Fruit fly (Drosophila melanogaster) whole organism, embryonic: Measurements from ENCODE around the gene PRL-1.

ENCODE experiments used
- ATbp ChIP-seq: fragments of 200-800 bp; sonication (Bioruptor generic); optimal IDR thresholded peaks from 2 replicates; lab custom pipeline; 2017; ENCODE audit warnings: missing biosample characterization, mild to moderate bottlenecking, missing genetic modification characterization, missing genetic modification reagents
- Antp ChIP-seq: fragments of 200-800 bp; sonication (Bioruptor generic); optimal IDR thresholded peaks from 3 replicates; lab custom pipeline; 2016; ENCODE audit warnings: missing biosample characterization, missing genetic modification characterization
- Bteb2 ChIP-seq: fragments of 200-800 bp; sonication (Bioruptor generic); optimal IDR thresholded peaks from 2 replicates; lab custom pipeline; 2016; ENCODE audit warnings: missing biosample characterization, missing genetic modification characterization
- CG10267 ChIP-seq: fragments of 200-800 bp; sonication (Bioruptor generic); optimal IDR thresholded peaks from 2 replicates; lab custom pipeline; 2018; ENCODE audit warnings: missing biosample characterization, mild to moderate bottlenecking, missing genetic modification characterization, moderate library complexity
- CG10366 ChIP-seq: fragments of 200-800 bp; sonication (Bioruptor generic); IDR thresholded peaks from 2 replicates; pipeline ENCODE4 v1.3.6; 2022; ENCODE audit warnings: missing biosample characterization, missing genetic modification characterization
- CG10431 ChIP-seq: fragments of 200-800 bp; sonication (Bioruptor generic); optimal IDR thresholded peaks from 3 replicates; lab custom pipeline; 2018; ENCODE audit warnings: missing biosample characterization, mild to moderate bottlenecking, missing genetic modification characterization
- CG11247 ChIP-seq: fragments of 200-800 bp; sonication (Bioruptor generic); IDR thresholded peaks from 2 replicates; pipeline ENCODE4 v1.3.6; 2022; ENCODE audit warnings: missing biosample characterization, missing genetic modification characterization
- CG11504 ChIP-seq: fragments of 200-800 bp; sonication (Bioruptor generic); optimal IDR thresholded peaks from 3 replicates; lab custom pipeline; 2019; ENCODE audit warnings: missing biosample characterization, mild to moderate bottlenecking, missing genetic modification characterization, moderate library complexity
- CG1233 ChIP-seq: fragments of 200-800 bp; sonication (Bioruptor generic); optimal IDR thresholded peaks from 4 replicates; lab custom pipeline; 2018; ENCODE audit warnings: missing biosample characterization, mild to moderate bottlenecking, missing genetic modification characterization
- CG12659 ChIP-seq: fragments of 200-800 bp; sonication (Bioruptor generic); optimal IDR thresholded peaks from 3 replicates; lab custom pipeline; 2017; ENCODE audit warnings: mild to moderate bottlenecking, missing biosample characterization, missing genetic modification reagents, missing genetic modification characterization
- CG14441 ChIP-seq: fragments of 200-800 bp; sonication (Bioruptor generic); IDR thresholded peaks from 2 replicates; pipeline ENCODE4 v1.3.6; 2022; ENCODE audit warnings: missing biosample characterization, missing genetic modification characterization
- CG15514 ChIP-seq: fragments of 200-800 bp; sonication (Bioruptor generic); optimal IDR thresholded peaks from 3 replicates; lab custom pipeline; 2017; ENCODE audit warnings: missing biosample characterization, missing genetic modification characterization, mild to moderate bottlenecking, moderate library complexity, missing genetic modification reagents
- CG17186 ChIP-seq: fragments of 200-800 bp; sonication (Bioruptor generic); optimal IDR thresholded peaks from 3 replicates; lab custom pipeline; 2017; ENCODE audit warnings: missing biosample characterization, missing genetic modification reagents, missing genetic modification characterization
- CG18011 ChIP-seq: fragments of 200-800 bp; sonication (Bioruptor generic); optimal IDR thresholded peaks from 2 replicates; lab custom pipeline; 2017; ENCODE audit warnings: missing biosample characterization, missing genetic modification characterization, mild to moderate bottlenecking, moderate library complexity, missing genotype
- CG1832 ChIP-seq: fragments of 200-800 bp; sonication (Bioruptor generic); optimal IDR thresholded peaks from 2 replicates; lab custom pipeline; 2017; ENCODE audit warnings: missing biosample characterization, mild to moderate bottlenecking, missing genetic modification characterization, inconsistent platforms
- CG2199 ChIP-seq: fragments of 200-800 bp; sonication (Bioruptor generic); IDR thresholded peaks from 3 replicates; pipeline ENCODE4 v1.3.6; 2022; ENCODE audit warnings: missing biosample characterization, missing genetic modification characterization
- CG2678 ChIP-seq: fragments of 200-800 bp; sonication (Bioruptor generic); optimal IDR thresholded peaks from 3 replicates; lab custom pipeline; 2019; ENCODE audit warnings: missing biosample characterization, mild to moderate bottlenecking, missing genetic modification characterization, moderate library complexity
- CG30403 ChIP-seq: fragments of 200-800 bp; sonication (Bioruptor generic); optimal IDR thresholded peaks from 3 replicates; lab custom pipeline; 2016; ENCODE audit warnings: missing biosample characterization, missing genetic modification characterization
- CG32532 ChIP-seq: fragments of 200-800 bp; sonication (Bioruptor generic); IDR thresholded peaks from 2 replicates; pipeline ENCODE4 v1.3.6; 2022; ENCODE audit warnings: missing biosample characterization, missing genetic modification characterization
- CG3847 ChIP-seq: fragments of 200-800 bp; sonication (Bioruptor generic); IDR thresholded peaks from 2 replicates; pipeline ENCODE4 v1.3.6; 2022; ENCODE audit warnings: missing biosample characterization, missing genetic modification characterization
- CG4360 ChIP-seq: fragments of 200-800 bp; sonication (Bioruptor generic); IDR thresholded peaks from 2 replicates; pipeline ENCODE4 v1.3.6; 2022; ENCODE audit warnings: missing biosample characterization, missing genetic modification characterization
- CG4730 ChIP-seq: fragments of 200-800 bp; sonication (Bioruptor generic); IDR thresholded peaks from 2 replicates; pipeline ENCODE4 v1.3.6; 2022; ENCODE audit warnings: missing biosample characterization, missing genetic modification characterization
- CG6689 ChIP-seq: fragments of 200-800 bp; sonication (Bioruptor generic); IDR thresholded peaks from 2 replicates; pipeline ENCODE4 v1.3.6; 2022; ENCODE audit warnings: missing biosample characterization, missing genetic modification characterization
- CG6791 ChIP-seq: fragments of 200-800 bp; sonication (Bioruptor generic); IDR thresholded peaks from 3 replicates; pipeline ENCODE4 v1.3.6; 2022; ENCODE audit warnings: missing biosample characterization, missing genetic modification characterization; ENCODE audit not compliant: partially characterized antibody
- CrebB ChIP-seq: fragments of 200-800 bp; sonication (Bioruptor generic); optimal IDR thresholded peaks from 3 replicates; lab custom pipeline; 2018; ENCODE audit warnings: missing biosample characterization, mild to moderate bottlenecking, missing genetic modification characterization
- Dad ChIP-seq: fragments of 200-800 bp; sonication (Bioruptor generic); optimal IDR thresholded peaks from 3 replicates; lab custom pipeline; 2016; ENCODE audit warnings: missing biosample characterization, missing genetic modification characterization
- Eip74EF ChIP-seq, 2 experiments: fragments of 200-800 bp in 1 of 2; fragments of >200 bp in 1 of 2; sonication (Bioruptor generic) in 1 of 2; optimal IDR thresholded peaks; 2 replicates each; lab custom pipeline; 2017 to 2019; ENCODE audit warnings: missing biosample characterization in 2 of 2, missing genetic modification characterization in 2 of 2, mild to moderate bottlenecking in 1 of 2, moderate library complexity in 1 of 2
- Fer2 ChIP-seq: fragments of 200-800 bp; sonication (Bioruptor generic); optimal IDR thresholded peaks from 2 replicates; lab custom pipeline; 2018; ENCODE audit warnings: missing biosample characterization, mild to moderate bottlenecking, missing genetic modification characterization, moderate library complexity
- H2.0 ChIP-seq: fragments of 200-800 bp; sonication (Bioruptor generic); IDR thresholded peaks from 2 replicates; pipeline ENCODE4 v1.3.6; 2022; ENCODE audit warnings: missing biosample characterization, missing genetic modification characterization
- HHEX ChIP-seq: fragments of 200-800 bp; sonication (Bioruptor generic); optimal IDR thresholded peaks from 3 replicates; lab custom pipeline; 2017; ENCODE audit warnings: missing biosample characterization, mild to moderate bottlenecking, missing genetic modification characterization, missing genetic modification reagents
- Mad ChIP-seq: fragments of 200-800 bp; sonication (Bioruptor generic); optimal IDR thresholded peaks from 2 replicates; lab custom pipeline; 2016; ENCODE audit warnings: missing biosample characterization, missing genetic modification characterization
- NC2β ChIP-seq: fragments of 200-800 bp; sonication (Bioruptor generic); optimal IDR thresholded peaks from 2 replicates; lab custom pipeline; 2016; ENCODE audit warnings: missing biosample characterization, missing genetic modification characterization
- Tbp ChIP-seq: fragments of >200 bp; optimal IDR thresholded peaks from 2 replicates; lab custom pipeline; 2018; ENCODE audit warnings: missing biosample characterization, missing genetic modification characterization
- Usf ChIP-seq: fragments of 200-800 bp; sonication (Bioruptor generic); optimal IDR thresholded peaks from 2 replicates; lab custom pipeline; 2017; ENCODE audit warnings: missing genotype, missing biosample characterization, missing genetic modification characterization
- dmrt99B ChIP-seq: fragments of 200-800 bp; sonication (Bioruptor generic); optimal IDR thresholded peaks from 2 replicates; lab custom pipeline; 2018; ENCODE audit warnings: missing biosample characterization, mild to moderate bottlenecking, missing genetic modification characterization, moderate library complexity
- en ChIP-seq: fragments of 200-800 bp; sonication (Bioruptor generic); optimal IDR thresholded peaks from 2 replicates; lab custom pipeline; 2016; ENCODE audit warnings: missing biosample characterization, missing genetic modification characterization
- esg ChIP-seq: fragments of 200-800 bp; sonication (Bioruptor generic); conservative IDR thresholded peaks from 2 replicates; pipeline ENCODE4 v1.3.6; 2022; ENCODE audit warnings: missing biosample characterization, missing genetic modification characterization
- her ChIP-seq: fragments of 200-800 bp; sonication (Bioruptor generic); optimal IDR thresholded peaks from 2 replicates; lab custom pipeline; 2016; ENCODE audit warnings: missing biosample characterization, missing genetic modification characterization
- inv ChIP-seq: fragments of 200-800 bp; sonication (Bioruptor generic); IDR thresholded peaks from 2 replicates; pipeline ENCODE4 v1.3.6; 2022; ENCODE audit warnings: missing biosample characterization, missing genetic modification characterization; ENCODE audit not compliant: partially characterized antibody
- kah ChIP-seq: fragments of 200-800 bp; sonication (Bioruptor generic); optimal IDR thresholded peaks from 2 replicates; lab custom pipeline; 2018; ENCODE audit warnings: missing biosample characterization, mild to moderate bottlenecking, missing genetic modification characterization
- kay ChIP-seq: fragments of 200-800 bp; sonication (Bioruptor generic); optimal IDR thresholded peaks from 2 replicates; lab custom pipeline; 2016; ENCODE audit warnings: missing biosample characterization, missing genetic modification characterization
- knrl ChIP-seq: fragments of 200-800 bp; sonication (Bioruptor generic); IDR thresholded peaks from 3 replicates; pipeline ENCODE4 v1.3.6; 2022; ENCODE audit warnings: missing biosample characterization, missing genetic modification characterization; ENCODE audit not compliant: partially characterized antibody
- otp ChIP-seq: fragments of 200-800 bp; sonication (Bioruptor generic); IDR thresholded peaks from 3 replicates; pipeline ENCODE4, ENCODE4 v1.3.6; 2022; ENCODE audit warnings: missing biosample characterization, missing genetic modification characterization
- scrt ChIP-seq: fragments of 200-800 bp; sonication (Bioruptor generic); optimal IDR thresholded peaks from 2 replicates; lab custom pipeline; 2018; ENCODE audit warnings: missing biosample characterization, mild to moderate bottlenecking, missing genetic modification characterization, moderate library complexity
- tgo ChIP-seq: fragments of 200-800 bp; sonication (Bioruptor generic); IDR thresholded peaks from 3 replicates; pipeline ENCODE4 v1.3.6; 2022; ENCODE audit warnings: missing biosample characterization, missing genetic modification characterization
- tio ChIP-seq: fragments of 200-800 bp; sonication (Bioruptor generic); optimal IDR thresholded peaks from 2 replicates; lab custom pipeline; 2017; ENCODE audit warnings: missing biosample characterization, missing genetic modification characterization, inconsistent platforms
- tll ChIP-seq, 2 experiments: fragments of 200-800 bp in 1 of 2; fragments of >200 bp in 1 of 2; sonication (Bioruptor generic) in 1 of 2; optimal IDR thresholded peaks; 2 replicates each; lab custom pipeline; 2017 to 2019; ENCODE audit warnings: missing biosample characterization in 2 of 2, missing genetic modification characterization in 2 of 2, mild to moderate bottlenecking in 1 of 2, moderate library complexity in 1 of 2
- ttk ChIP-seq: fragments of 200-800 bp; sonication (Bioruptor generic); IDR thresholded peaks from 2 replicates; pipeline ENCODE4 v2.1.2; 2022; ENCODE audit warnings: missing biosample characterization, missing genetic modification characterization
- tup ChIP-seq: fragments of 200-800 bp; sonication (Bioruptor generic); optimal IDR thresholded peaks from 2 replicates; lab custom pipeline; 2016; ENCODE audit warnings: missing biosample characterization, mild to moderate bottlenecking, missing genetic modification characterization, moderate library complexity

Gene PRL-1

DNA sequence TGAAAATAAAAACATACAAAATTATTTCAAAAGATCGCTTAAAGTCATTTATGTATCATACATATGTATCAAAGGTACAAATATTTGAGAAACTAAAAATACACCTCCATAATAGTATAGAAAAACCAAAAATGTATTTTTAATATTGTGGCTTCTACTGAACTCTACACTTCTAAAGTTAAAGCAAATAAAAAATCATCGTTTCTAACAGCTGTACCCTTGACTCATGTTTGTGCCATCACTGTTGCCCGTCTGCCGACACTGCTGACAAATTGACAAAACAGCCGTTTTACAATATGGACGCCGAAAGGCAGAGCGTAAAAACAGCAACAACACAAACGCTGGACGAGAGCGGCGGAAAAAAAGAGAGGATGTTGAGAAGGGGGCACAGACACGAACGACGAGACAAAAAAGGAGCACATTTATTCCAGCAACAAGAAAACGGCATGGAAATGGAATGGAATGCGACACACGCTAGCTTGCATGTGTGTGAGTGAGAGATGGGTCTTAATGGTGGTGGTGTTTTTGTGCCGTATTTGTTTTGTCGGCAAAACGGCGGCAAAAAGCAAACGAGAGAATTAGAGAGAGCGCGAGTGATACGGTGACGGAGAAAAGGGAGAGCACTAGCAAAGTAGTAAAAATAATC is 29.1 kb upstream of the PRL-1 start (continued):
- TF ChIP-seq CG4730 (GFP tag; lab: Robert Waterston, UW) (no peak), CG17186 (GFP tag; lab: Kevin White, UChicago) (peak; percentile 24), tgo (GFP tag; lab: Robert Waterston, UW) (no peak), kah (GFP tag; lab: Kevin White, UChicago) (peak; percentile 14), tio (GFP tag; lab: Kevin White, UChicago) (peak; percentile 68), Antp (GFP tag; lab: Kevin White, UChicago) (peak; percentile 67), ATbp (GFP tag; lab: Kevin White, UChicago) (peak; percentile 78), CG2199 (GFP tag; lab: Robert Waterston, UW) (no peak), Tbp (GFP tag; lab: Kevin White, UChicago) (no peak), CG11247 (GFP tag; lab: Robert Waterston, UW) (no peak), CG6689 (GFP tag; lab: Robert Waterston, UW) (no peak), dmrt99B (tag; lab: Kevin White, UChicago) (peak; percentile 85), CG4360 (GFP tag; lab: Robert Waterston, UW) (no peak), H2.0 (GFP tag; lab: Robert Waterston, UW) (no peak), ttk (GFP tag; lab: Robert Waterston, UW) (no peak), knrl (no peak), CG15514 (GFP tag; lab: Kevin White, UChicago) (peak; percentile 83), Dad (GFP tag; lab: Kevin White, UChicago) (peak; percentile 84), CG3847 (no peak), CG6791 (no peak), NC2β (GFP tag; lab: Kevin White, UChicago) (peak; percentile 40), en (GFP tag; lab: Kevin White, UChicago) (peak; percentile 62), HHEX (GFP tag; lab: Kevin White, UChicago) (peak; percentile 88), CG10267 (tag; lab: Kevin White, UChicago) (peak; percentile 68), CG1233 (GFP tag; lab: Kevin White, UChicago) (peak; percentile 78), Fer2 (peak; percentile 64), Usf (peak; percentile 35), tup (no peak), kay (no peak), CG11504 (tag; lab: Kevin White, UChicago) (peak; percentile 87), Bteb2 (GFP tag; lab: Kevin White, UChicago) (peak; percentile 71), her (GFP tag; lab: Kevin White, UChicago) (peak; percentile 74), CG1832 (GFP tag; lab: Kevin White, UChicago) (no peak), CG32532 (GFP tag; lab: Robert Waterston, UW) (no peak), CG18011 (GFP tag; lab: Kevin White, UChicago) (peak; percentile 73), inv (GFP tag; lab: Robert Waterston, UW) (no peak), CG12659 (GFP tag; lab: Kevin White, UChicago) (peak; percentile 88), Mad (GFP tag; lab: Kevin White, UChicago) (peak; percentile 79), tll (GFP tag; optimal IDR thresholded peaks at IDR 0.05; lab: Kevin White, UChicago) (peak in 1 of 2 experiments; percentile 60), CG30403 (GFP tag; lab: Kevin White, UChicago) (peak; percentile 82), Eip74EF (GFP tag; optimal IDR thresholded peaks at IDR 0.05; lab: Kevin White, UChicago) (peak in 1 of 2 experiments; percentile 66), CG2678 (tag; lab: Kevin White, UChicago) (peak; percentile 91), scrt (GFP tag; lab: Kevin White, UChicago) (peak; percentile 69), otp (GFP tag; lab: Robert Waterston, UW) (no peak), CG14441 (GFP tag; lab: Robert Waterston, UW) (no peak), esg (GFP tag; lab: Robert Waterston, UW) (no peak), CG10366 (GFP tag; lab: Robert Waterston, UW) (no peak), CG10431 (GFP tag; lab: Kevin White, UChicago) (no peak), CrebB (tag; lab: Kevin White, UChicago) (peak; percentile 71)
